Fruit fly (Drosophila melanogaster) whole organism, adult: ENCODE results near the gene Or19a.

Experiments
- CG11617 ChIP-seq: fragments of 200-800 bp; sonication (Bioruptor generic); optimal IDR thresholded peaks from 2 replicates; lab custom pipeline; 2017; ENCODE audit warnings: mild to moderate bottlenecking, missing biosample characterization, missing genetic modification reagents, missing genetic modification characterization
- Crg-1 ChIP-seq: fragments of 200-800 bp; sonication (Bioruptor generic); optimal IDR thresholded peaks from 2 replicates; lab custom pipeline; 2016; ENCODE audit warnings: missing biosample characterization, missing genetic modification characterization
- Hr96 ChIP-seq: fragments of 200-800 bp; sonication (Bioruptor generic); optimal IDR thresholded peaks from 2 replicates; lab custom pipeline; 2016; ENCODE audit warnings: missing biosample characterization, missing genetic modification characterization
- tj ChIP-seq: fragments of 200-800 bp; sonication (Bioruptor generic); optimal IDR thresholded peaks from 3 replicates; lab custom pipeline; 2017; ENCODE audit warnings: missing biosample characterization, mild to moderate bottlenecking, missing genetic modification characterization, moderate library complexity

DNA sequence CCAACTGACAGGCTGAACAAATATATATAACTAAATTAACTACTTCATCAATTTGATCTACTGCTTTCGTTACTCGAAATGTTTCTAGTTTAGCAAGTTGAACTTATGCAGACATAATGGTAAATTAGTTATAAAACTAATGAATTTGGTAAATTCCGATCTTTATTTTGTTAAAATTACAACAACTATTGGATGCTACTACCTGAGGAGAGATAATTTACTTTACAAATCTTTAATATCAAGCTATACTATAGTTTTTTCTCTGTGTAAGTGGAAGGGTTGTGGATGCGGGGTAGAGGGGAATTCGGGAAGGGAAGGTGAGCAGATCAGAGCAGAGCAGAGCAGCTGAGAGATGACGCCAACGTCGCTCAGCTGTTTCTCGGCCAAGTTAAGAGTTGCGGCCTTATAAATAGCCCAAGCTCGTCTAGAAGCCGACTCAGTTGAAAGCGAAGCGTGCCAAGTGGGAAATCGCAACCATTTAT lies 4.7 kb upstream of the Or19a start, which contains the start of gene aspr:
- TF ChIP-seq Hr96 (GFP tag; lab: Kevin White, UChicago): no peak
- no peak for TF ChIP-seq tj (GFP tag; lab: Kevin White, UChicago)
- no peak for TF ChIP-seq CG11617
- no peak for TF ChIP-seq Crg-1 (GFP tag; lab: Kevin White, UChicago)
